Fruit fly (Drosophila melanogaster) whole organism, embryonic: ENCODE results near the gene CG14282.

Experiments
- CG11398 ChIP-seq: fragments of 200-800 bp; sonication (Bioruptor generic); optimal IDR thresholded peaks from 2 replicates; lab custom pipeline; 2016; ENCODE audit warnings: missing biosample characterization, missing genetic modification characterization
- CG11456 ChIP-seq: fragments of 200-800 bp; sonication (Bioruptor generic); IDR thresholded peaks from 3 replicates; pipeline ENCODE4 v1.3.6; 2022; ENCODE audit warnings: missing biosample characterization, missing genetic modification characterization
- CG13894 ChIP-seq: fragments of 200-800 bp; sonication (Bioruptor generic); optimal IDR thresholded peaks from 3 replicates; lab custom pipeline; 2018; ENCODE audit warnings: missing biosample characterization, mild to moderate bottlenecking, missing genetic modification characterization, moderate library complexity
- CG14014 ChIP-seq: fragments of 200-800 bp; sonication (Bioruptor generic); IDR thresholded peaks from 2 replicates; pipeline ENCODE4 v1.3.6; 2022; ENCODE audit warnings: missing biosample characterization, missing genetic modification characterization
- CG14710 ChIP-seq: fragments of 200-800 bp; sonication (Bioruptor generic); optimal IDR thresholded peaks from 3 replicates; lab custom pipeline; 2019; ENCODE audit warnings: missing biosample characterization, mild to moderate bottlenecking, missing genetic modification characterization, moderate library complexity
- CG17359 ChIP-seq: fragments of 200-800 bp; sonication (Bioruptor generic); optimal IDR thresholded peaks from 3 replicates; lab custom pipeline; 2018; ENCODE audit warnings: missing biosample characterization, mild to moderate bottlenecking, missing genetic modification characterization, moderate library complexity
- CG18011 ChIP-seq: fragments of 200-800 bp; sonication (Bioruptor generic); optimal IDR thresholded peaks from 2 replicates; lab custom pipeline; 2017; ENCODE audit warnings: missing biosample characterization, missing genetic modification characterization, mild to moderate bottlenecking, moderate library complexity, missing genotype
- CG2120 ChIP-seq: fragments of 200-800 bp; sonication (Bioruptor generic); optimal IDR thresholded peaks from 3 replicates; lab custom pipeline; 2016; ENCODE audit warnings: missing biosample characterization, missing genetic modification characterization
- CG30403 ChIP-seq: fragments of 200-800 bp; sonication (Bioruptor generic); optimal IDR thresholded peaks from 3 replicates; lab custom pipeline; 2016; ENCODE audit warnings: missing biosample characterization, missing genetic modification characterization
- CG34224 ChIP-seq: fragments of 200-800 bp; sonication (Bioruptor generic); IDR thresholded peaks from 3 replicates; pipeline ENCODE4 v1.3.6; 2022; ENCODE audit warnings: missing biosample characterization, missing genetic modification characterization; ENCODE audit not compliant: partially characterized antibody
- CG34422 ChIP-seq: fragments of 200-800 bp; sonication (Bioruptor generic); IDR thresholded peaks from 3 replicates; pipeline ENCODE4 v1.3.6; 2022; ENCODE audit warnings: missing biosample characterization, missing genetic modification characterization
- CG3995 ChIP-seq: fragments of 200-800 bp; sonication (Bioruptor generic); optimal IDR thresholded peaks from 3 replicates; lab custom pipeline; 2016; ENCODE audit warnings: missing biosample characterization, missing genetic modification characterization
- CG6765 ChIP-seq: fragments of 200-800 bp; sonication (Bioruptor generic); optimal IDR thresholded peaks from 3 replicates; lab custom pipeline; 2017; ENCODE audit warnings: missing biosample characterization, mild to moderate bottlenecking, missing genetic modification characterization
- CG9817 ChIP-seq: fragments of 200-800 bp; sonication (Bioruptor generic); optimal IDR thresholded peaks from 2 replicates; lab custom pipeline; 2018; ENCODE audit warnings: missing biosample characterization, mild to moderate bottlenecking, missing genetic modification characterization, moderate library complexity
- Dref ChIP-seq: fragments of 200-800 bp; sonication (Bioruptor generic); IDR thresholded peaks from 2 replicates; pipeline ENCODE4 v1.3.6; 2022; ENCODE audit warnings: missing biosample characterization, missing genetic modification characterization
- H2.0 ChIP-seq: fragments of 200-800 bp; sonication (Bioruptor generic); IDR thresholded peaks from 2 replicates; pipeline ENCODE4 v1.3.6; 2022; ENCODE audit warnings: missing biosample characterization, missing genetic modification characterization
- HLH4C ChIP-seq: fragments of 200-800 bp; sonication (Bioruptor generic); IDR thresholded peaks from 3 replicates; pipeline ENCODE4 v1.3.6; 2022; ENCODE audit warnings: missing biosample characterization, missing genetic modification characterization; ENCODE audit not compliant: partially characterized antibody
- HmgZ ChIP-seq: fragments of 200-800 bp; sonication (Bioruptor generic); optimal IDR thresholded peaks from 2 replicates; lab custom pipeline; 2018; ENCODE audit warnings: missing biosample characterization, mild to moderate bottlenecking, missing genetic modification characterization
- Hr3 ChIP-seq: fragments of 200-800 bp; sonication (Bioruptor generic); optimal IDR thresholded peaks from 3 replicates; lab custom pipeline; 2016; ENCODE audit warnings: missing biosample characterization, missing genetic modification characterization
- Hr51 ChIP-seq, 2 experiments: fragments of 200-800 bp; sonication (Bioruptor generic); optimal IDR thresholded peaks; 2 replicates in 1 of 2; 3 replicates in 1 of 2; lab custom pipeline; 2016 to 2018; ENCODE audit warnings: missing biosample characterization in 2 of 2, missing genetic modification characterization in 2 of 2, mild to moderate bottlenecking in 1 of 2, moderate library complexity in 1 of 2
- Hr78 ChIP-seq, 2 experiments: fragments of 200-800 bp in 1 of 2; fragments of >200 bp in 1 of 2; sonication (Bioruptor generic) in 1 of 2; optimal IDR thresholded peaks; 2 replicates each; lab custom pipeline; 2017 to 2019; ENCODE audit warnings: missing biosample characterization in 2 of 2, missing genetic modification characterization in 2 of 2, mild to moderate bottlenecking in 1 of 2, moderate library complexity in 1 of 2
- Hsf ChIP-seq: fragments of 200-800 bp; sonication (Bioruptor generic); optimal IDR thresholded peaks from 3 replicates; lab custom pipeline; 2016; ENCODE audit warnings: missing biosample characterization, missing genetic modification characterization
- Jarid2 ChIP-seq: fragments of 200-800 bp; sonication (Bioruptor generic); optimal IDR thresholded peaks from 3 replicates; lab custom pipeline; 2017; ENCODE audit warnings: mild to moderate bottlenecking, missing biosample characterization, missing genetic modification reagents, missing genetic modification characterization
- Lhr ChIP-seq: fragments of 200-800 bp; sonication (Bioruptor generic); optimal IDR thresholded peaks from 3 replicates; lab custom pipeline; 2017; ENCODE audit warnings: mild to moderate bottlenecking, missing biosample characterization, missing genetic modification reagents, missing genetic modification characterization
- Pdp1 ChIP-seq, 2 experiments: fragments of 200-800 bp; sonication (Bioruptor generic); optimal IDR thresholded peaks; 3 replicates each; lab custom pipeline; 2016; ENCODE audit warnings: missing biosample characterization in 2 of 2, missing genetic modification characterization in 2 of 2, mild to moderate bottlenecking in 1 of 2, moderate library complexity in 1 of 2
- Sox102F ChIP-seq: fragments of 200-800 bp; sonication (Bioruptor generic); optimal IDR thresholded peaks from 2 replicates; lab custom pipeline; 2018; ENCODE audit warnings: missing biosample characterization, mild to moderate bottlenecking, missing genetic modification characterization, moderate library complexity
- Stat92E ChIP-seq, 3 experiments: fragments of >200 bp in 2 of 3; fragments of 200-800 bp in 1 of 3; sonication (Bioruptor generic) in 1 of 3; optimal IDR thresholded peaks; 2 replicates each; lab custom pipeline; 2017 to 2019; ENCODE audit warnings: missing biosample characterization in 3 of 3, missing genetic modification characterization in 3 of 3, mild to moderate bottlenecking in 1 of 3, moderate library complexity in 1 of 3
- al ChIP-seq: fragments of 200-800 bp; sonication (Bioruptor generic); IDR thresholded peaks from 2 replicates; pipeline ENCODE4 v1.3.6; 2022; ENCODE audit warnings: missing biosample characterization, missing genetic modification characterization
- ase ChIP-seq: fragments of 200-800 bp; sonication (Bioruptor generic); IDR thresholded peaks from 3 replicates; pipeline ENCODE4 v1.3.6; 2022; ENCODE audit warnings: missing biosample characterization, missing genetic modification characterization
- bowl ChIP-seq: fragments of 200-800 bp; sonication (Bioruptor generic); IDR thresholded peaks from 2 replicates; pipeline ENCODE4 v1.3.6; 2022; ENCODE audit warnings: missing biosample characterization, missing genetic modification characterization
- caup ChIP-seq: fragments of 200-800 bp; sonication (Bioruptor generic); optimal IDR thresholded peaks from 3 replicates; lab custom pipeline; 2017; ENCODE audit warnings: missing biosample characterization, mild to moderate bottlenecking, missing genetic modification characterization, moderate library complexity; ENCODE audit not compliant: severe bottlenecking
- chinmo ChIP-seq: fragments of 200-800 bp; sonication (Bioruptor generic); IDR thresholded peaks from 4 replicates; pipeline ENCODE4 v1.3.6; 2022; ENCODE audit warnings: missing biosample characterization, missing genetic modification characterization; ENCODE audit not compliant: partially characterized antibody
- crc ChIP-seq: fragments of 200-800 bp; sonication (Bioruptor generic); optimal IDR thresholded peaks from 2 replicates; lab custom pipeline; 2016; ENCODE audit warnings: missing biosample characterization, missing genetic modification characterization
- fd96Cb ChIP-seq: fragments of 200-800 bp; sonication (Bioruptor generic); optimal IDR thresholded peaks from 2 replicates; lab custom pipeline; 2018; ENCODE audit warnings: missing biosample characterization, mild to moderate bottlenecking, missing genetic modification characterization, moderate library complexity
- fu2 ChIP-seq: fragments of 200-800 bp; sonication (Bioruptor generic); optimal IDR thresholded peaks from 2 replicates; lab custom pipeline; 2016; ENCODE audit warnings: missing biosample characterization, missing genetic modification characterization
- gro ChIP-seq: fragments of 200-800 bp; sonication (Bioruptor generic); optimal IDR thresholded peaks from 2 replicates; lab custom pipeline; 2016; ENCODE audit warnings: missing biosample characterization, missing genetic modification characterization
- inv ChIP-seq: fragments of 200-800 bp; sonication (Bioruptor generic); IDR thresholded peaks from 2 replicates; pipeline ENCODE4 v1.3.6; 2022; ENCODE audit warnings: missing biosample characterization, missing genetic modification characterization; ENCODE audit not compliant: partially characterized antibody
- klu ChIP-seq: fragments of 200-800 bp; sonication (Bioruptor generic); IDR thresholded peaks from 2 replicates; pipeline ENCODE4 v1.3.6; 2022; ENCODE audit warnings: missing biosample characterization, missing genetic modification characterization
- knrl ChIP-seq: fragments of 200-800 bp; sonication (Bioruptor generic); IDR thresholded peaks from 3 replicates; pipeline ENCODE4 v1.3.6; 2022; ENCODE audit warnings: missing biosample characterization, missing genetic modification characterization; ENCODE audit not compliant: partially characterized antibody
- mam ChIP-seq: fragments of 200-800 bp; sonication (Bioruptor generic); optimal IDR thresholded peaks from 3 replicates; lab custom pipeline; 2016; ENCODE audit warnings: missing biosample characterization, missing genetic modification characterization
- pzg ChIP-seq: fragments of 200-800 bp; sonication (Bioruptor generic); optimal IDR thresholded peaks from 3 replicates; lab custom pipeline; 2018; ENCODE audit warnings: missing biosample characterization, mild to moderate bottlenecking, missing genetic modification characterization, moderate library complexity
- sim ChIP-seq: fragments of 200-800 bp; sonication (Bioruptor generic); IDR thresholded peaks from 2 replicates; pipeline ENCODE4 v1.3.6; 2022; ENCODE audit warnings: missing biosample characterization, missing genetic modification characterization
- sima ChIP-seq: fragments of 200-800 bp; sonication (Bioruptor generic); optimal IDR thresholded peaks from 2 replicates; lab custom pipeline; 2016; ENCODE audit warnings: missing biosample characterization, missing genetic modification characterization
- slou ChIP-seq: fragments of 200-800 bp; sonication (Bioruptor generic); optimal IDR thresholded peaks from 3 replicates; lab custom pipeline; 2016; ENCODE audit warnings: missing biosample characterization, missing genetic modification characterization
- sna ChIP-seq: fragments of 200-800 bp; sonication (Bioruptor generic); IDR thresholded peaks from 2 replicates; pipeline ENCODE4 v1.3.6; 2022; ENCODE audit warnings: missing biosample characterization, missing genetic modification characterization; ENCODE audit not compliant: partially characterized antibody
- so ChIP-seq: fragments of 200-800 bp; sonication (Bioruptor generic); IDR thresholded peaks from 3 replicates; pipeline ENCODE4 v1.3.6; 2022; ENCODE audit warnings: missing biosample characterization, missing genetic modification characterization
- ssp ChIP-seq: fragments of 200-800 bp; sonication (Bioruptor generic); IDR thresholded peaks from 2 replicates; pipeline ENCODE4 v1.3.6; 2022; ENCODE audit warnings: missing biosample characterization, missing genetic modification characterization

The CG14282 gene

DNA sequence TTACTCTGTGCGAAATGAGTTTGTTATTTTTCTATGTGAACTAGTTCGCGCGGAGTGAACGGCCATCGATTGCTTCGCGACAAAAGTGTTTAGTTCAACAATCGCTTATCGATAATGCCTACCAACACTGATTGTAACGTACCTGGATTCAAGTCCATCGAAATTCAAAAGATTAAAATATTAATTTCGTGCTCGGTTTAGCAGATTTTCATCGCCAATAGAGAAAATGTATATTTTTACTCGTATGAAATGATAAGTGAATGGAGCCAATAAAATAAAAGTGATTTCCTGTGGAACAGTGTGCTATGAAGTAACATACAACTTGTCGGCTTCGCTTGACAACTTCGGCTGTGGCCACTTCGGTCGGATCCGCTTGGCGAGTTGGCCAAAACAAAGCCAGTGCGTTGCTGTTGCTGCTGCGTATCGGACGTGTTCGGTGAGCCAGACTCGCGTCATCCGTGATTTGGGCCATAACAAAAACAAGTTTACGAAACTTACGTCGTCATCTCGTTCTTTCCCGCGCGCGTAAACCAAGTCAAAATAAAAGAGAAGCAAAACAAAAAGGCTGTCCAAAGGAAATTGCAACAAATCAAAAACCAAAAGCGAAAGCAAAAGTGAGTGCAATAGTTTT is 3.6 kb downstream of the CG14282 start, which contains the start of the genes CG5555 and myd (continued):
- TF ChIP-seq Hr3 (GFP tag; lab: Kevin White, UChicago) (peak; percentile 26), gro (GFP tag; lab: Kevin White, UChicago) (peak; percentile 80), mam (GFP tag; lab: Kevin White, UChicago) (peak; percentile 17), CG17359 (tag; lab: Kevin White, UChicago) (peak; percentile 30), Lhr (GFP tag; lab: Kevin White, UChicago) (peak; percentile 1), fd96Cb (no peak), CG34224 (peak; percentile 82), CG30403 (peak; percentile 41), pzg (peak; percentile 60), CG14014 (GFP tag; lab: Robert Waterston, UW) (peak; percentile 56; the same call in 1 of the 2 replicates), Hr78 (GFP tag; optimal IDR thresholded peaks at IDR 0.05; lab: Kevin White, UChicago) (no peak), CG11456 (GFP tag; lab: Robert Waterston, UW) (0 out of 3 replicates have a peak, but pooled peaks have one; percentile 27), Hr51 (GFP tag; optimal IDR thresholded peaks at IDR 0.05; lab: Kevin White, UChicago) (peak in 1 of 2 experiments; percentile 38), knrl (GFP tag; lab: Robert Waterston, UW) (peak; percentile 65; the same call in 2 of the 3 replicates), klu (GFP tag; lab: Robert Waterston, UW) (peak; percentile 34; the same call in 1 of the 2 replicates), slou (GFP tag; lab: Kevin White, UChicago) (no peak), Sox102F (GFP tag; lab: Kevin White, UChicago) (peak; percentile 46), ssp (GFP tag; lab: Robert Waterston, UW) (no peak), CG2120 (GFP tag; lab: Kevin White, UChicago) (peak; percentile 76), HmgZ (peak; percentile 50), so (GFP tag; lab: Robert Waterston, UW) (0 out of 3 replicates have a peak, but pooled peaks have one; percentile 13), crc (GFP tag; lab: Kevin White, UChicago) (peak; percentile 13), Stat92E (GFP tag; optimal IDR thresholded peaks at IDR 0.05; lab: Kevin White, UChicago) (peak in 1 of 3 experiments; percentile 22), ase (GFP tag; lab: Robert Waterston, UW) (0 out of 3 replicates have a peak, but pooled peaks have one; percentile 15), al (GFP tag; lab: Robert Waterston, UW) (no peak), Hsf (GFP tag; lab: Kevin White, UChicago) (peak; percentile 47), CG34422 (GFP tag; lab: Robert Waterston, UW) (peak; percentile 39; the same call in 1 of the 3 replicates), caup (GFP tag; lab: Kevin White, UChicago) (peak; percentile 26), sima (GFP tag; lab: Kevin White, UChicago) (no peak), inv (peak; percentile 49), H2.0 (GFP tag; lab: Robert Waterston, UW) (peak; percentile 25; the same call in 1 of the 2 replicates), bowl (GFP tag; lab: Robert Waterston, UW) (peak; percentile 19; the same call in 1 of the 2 replicates), sim (no peak), fu2 (GFP tag; lab: Kevin White, UChicago) (peak; percentile 26), sna (GFP tag; lab: Robert Waterston, UW) (peak; percentile 82), Pdp1 (GFP tag; optimal IDR thresholded peaks at IDR 0.05; lab: Kevin White, UChicago) (peak; percentile 11 to 66), chinmo (GFP tag; lab: Robert Waterston, UW) (peak; percentile 79; the same call in 3 of the 4 replicates), CG14710 (peak; percentile 26), HLH4C (GFP tag; lab: Robert Waterston, UW) (peak; percentile 91), CG3995 (peak; percentile 87), CG13894 (peak; percentile 46), CG6765 (GFP tag; lab: Kevin White, UChicago) (no peak), CG18011 (GFP tag; lab: Kevin White, UChicago) (peak; percentile 24), CG9817 (tag; lab: Kevin White, UChicago) (peak; percentile 0), Jarid2 (GFP tag; lab: Kevin White, UChicago) (peak; percentile 65), Dref (GFP tag; lab: Robert Waterston, UW) (peak; percentile 90), CG11398 (peak; percentile 21)
